Fruit fly (Drosophila melanogaster): ENCODE measurements around the gene Akt.
A peak's percentile ranks its signal among the peaks of the same experiment; 100 is the strongest.

Akt gene

dm6 chr3R:16080942-16081589, 18.0 kb upstream of the Akt start, which contains the start of gene CG32855:
CG32855 (minus strand) TSS chr3R:16080992.
- TF ChIP-seq CG3919 (GFP tag; optimal IDR thresholded peaks at IDR 0.05) (peak; percentile 33), CG31627 (GFP tag; optimal IDR thresholded peaks at IDR 0.05) (no peak), achi (GFP tag; optimal IDR thresholded peaks at IDR 0.05) (no peak), fkh (GFP tag; optimal IDR thresholded peaks at IDR 0.05) (peak; percentile 33), CG4318 (GFP tag; optimal IDR thresholded peaks at IDR 0.05) (no peak), Sox102F (GFP tag; optimal IDR thresholded peaks at IDR 0.05) (no peak), CG15336 (GFP tag; IDR thresholded peaks at IDR 0.05) (0 out of 2 replicates have a peak, but pooled peaks have one; percentile 27), svp (GFP tag) (no peak), Hr38 (GFP tag; optimal IDR thresholded peaks at IDR 0.05) (no peak), Ets96B (tag; optimal IDR thresholded peaks at IDR 0.05) (no peak), salr (GFP tag; optimal IDR thresholded peaks at IDR 0.05) (no peak), topi (GFP tag; optimal IDR thresholded peaks at IDR 0.05) (no peak), CG32006 (GFP tag; optimal IDR thresholded peaks at IDR 0.05) (peak; percentile 45), Eip78C (GFP tag) (peak; percentile 75), CG11902 (GFP tag; optimal IDR thresholded peaks at IDR 0.05) (no peak), CG16779 (tag; optimal IDR thresholded peaks at IDR 0.05) (no peak), CG10631 (GFP tag; optimal IDR thresholded peaks at IDR 0.05) (no peak), Hr4 (GFP tag; optimal IDR thresholded peaks at IDR 0.05) (peak; percentile 32), Smox (GFP tag; optimal IDR thresholded peaks at IDR 0.05) (no peak), pdm3 (GFP tag; optimal IDR thresholded peaks at IDR 0.05) (peak; percentile 23), CG34406 (GFP tag; optimal IDR thresholded peaks at IDR 0.05) (peak; percentile 10)

dm6 chr3R:16082384-16082783, 16.6 kb upstream of the Akt start:
- TF ChIP-seq net (GFP tag; optimal IDR thresholded peaks at IDR 0.05) (no peak), CG6276 (GFP tag; optimal IDR thresholded peaks at IDR 0.05) (peak; percentile 49), Blimp-1 (GFP tag; optimal IDR thresholded peaks at IDR 0.05) (peak; percentile 96), CG6854 (GFP tag; optimal IDR thresholded peaks at IDR 0.05) (peak; percentile 22), CG8119 (GFP tag; IDR thresholded peaks at IDR 0.05) (peak; percentile 56; the same call in 2 of the 3 replicates), salr (GFP tag; optimal IDR thresholded peaks at IDR 0.05) (no peak), CG4318 (GFP tag; optimal IDR thresholded peaks at IDR 0.05) (no peak), CG15336 (GFP tag; IDR thresholded peaks at IDR 0.05) (0 out of 2 replicates have a peak, but pooled peaks have one; percentile 7), cyc (GFP tag; optimal IDR thresholded peaks at IDR 0.05) (no peak), eg (GFP tag; IDR thresholded peaks at IDR 0.05) (peak; percentile 47; the same call in 1 of the 3 replicates), CG3032 (tag; optimal IDR thresholded peaks at IDR 0.05) (no peak), CG32006 (GFP tag; optimal IDR thresholded peaks at IDR 0.05) (peak; percentile 13), dac (GFP tag; optimal IDR thresholded peaks at IDR 0.05) (peak; percentile 25)

dm6 chr3R:16083578-16083977, 15.4 kb upstream of the Akt start, which contains the start of gene sxe2:
sxe2 (plus strand) TSS chr3R:16083878.
- TF ChIP-seq Eip78C (GFP tag): peak; percentile 65
- TF ChIP-seq fd59A (GFP tag; optimal IDR thresholded peaks at IDR 0.05): no peak
- TF ChIP-seq fd85E (GFP tag; optimal IDR thresholded peaks at IDR 0.05): no peak
- TF ChIP-seq CG6276 (GFP tag; optimal IDR thresholded peaks at IDR 0.05): no peak

- TF ChIP-seq salr (GFP tag; optimal IDR thresholded peaks at IDR 0.05) (no peak), OdsH (GFP tag; optimal IDR thresholded peaks at IDR 0.05) (no peak), CG11762 (GFP tag; optimal IDR thresholded peaks at IDR 0.05; ENCODE audit: insufficient read depth) (no peak), Gug (GFP tag; IDR thresholded peaks at IDR 0.05) (no peak)
These were observed 7.0 kb upstream of the Akt start for dm6 chr3R:16091910-16092627.

Data from whole organism, prepupa.